Fruit fly (Drosophila melanogaster): ENCODE results near the gene PolD1.
A peak's percentile ranks its signal among the peaks of the same experiment; 100 is the strongest.

The PolD1 gene

DNA sequence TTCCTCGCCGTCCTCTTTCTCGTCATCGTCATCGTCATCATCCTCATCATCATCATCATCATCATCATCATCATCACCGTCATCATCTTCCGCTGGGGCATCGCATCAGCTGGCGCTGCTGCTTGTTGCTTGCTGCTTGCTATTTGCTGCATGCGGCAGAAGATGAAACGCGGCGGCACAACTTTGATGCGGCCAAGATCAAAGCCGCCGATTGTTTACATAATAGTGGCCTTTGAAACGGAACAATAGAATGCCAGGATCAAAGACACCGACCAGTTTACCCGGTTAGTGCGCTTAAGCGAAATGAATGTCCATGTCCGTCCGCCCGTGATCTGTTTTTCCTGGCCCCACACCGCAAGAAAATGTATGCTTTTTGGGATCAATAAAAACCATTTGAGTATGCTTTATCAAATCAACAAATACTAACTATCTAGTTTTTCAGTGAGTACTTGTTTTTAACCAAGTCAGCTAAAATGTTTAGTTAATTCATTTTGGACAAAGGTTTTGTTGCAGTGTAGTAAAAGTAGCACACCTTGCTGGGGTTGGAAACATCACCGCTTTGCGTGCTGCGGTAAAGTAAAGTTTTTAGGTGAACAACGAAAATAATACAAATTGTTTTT is 33.6 kb upstream of the PolD1 start (continued):
- TF ChIP-seq gt (GFP tag; IDR thresholded peaks at IDR 0.05) (no peak), CG10462 (GFP tag; optimal IDR thresholded peaks at IDR 0.05) (peak; percentile 47), CG14050 (GFP tag; IDR thresholded peaks at IDR 0.05) (no peak), Sox100B (GFP tag; optimal IDR thresholded peaks at IDR 0.05) (peak; percentile 29), sqz (GFP tag; optimal IDR thresholded peaks at IDR 0.05) (peak; percentile 2), GATAe (GFP tag; conservative IDR thresholded peaks at IDR 0.05) (no peak), lmd (GFP tag; IDR thresholded peaks at IDR 0.05) (no peak), Vsx1 (GFP tag; optimal IDR thresholded peaks at IDR 0.05) (no peak), slp2 (GFP tag; optimal IDR thresholded peaks at IDR 0.05) (peak; percentile 41), CG6689 (GFP tag; IDR thresholded peaks at IDR 0.05) (peak; percentile 53; the same call in 1 of the 2 replicates), CG6175 (GFP tag; IDR thresholded peaks at IDR 0.05) (no peak), CG11723 (GFP tag; optimal IDR thresholded peaks at IDR 0.05) (no peak), CG13894 (tag; optimal IDR thresholded peaks at IDR 0.05) (no peak), ken (GFP tag; IDR thresholded peaks at IDR 0.05) (peak; percentile 23; the same call in 1 of the 3 replicates), Hmr (GFP tag; optimal IDR thresholded peaks at IDR 0.05) (no peak), D (optimal IDR thresholded peaks at IDR 0.05) (peak; percentile 68), D (GFP tag; optimal IDR thresholded peaks at IDR 0.05) (peak; percentile 63), MBD-R2 (GFP tag; IDR thresholded peaks at IDR 0.05) (no peak), Sry-β (GFP tag; optimal IDR thresholded peaks at IDR 0.05) (no peak), CG8388 (GFP tag; optimal IDR thresholded peaks at IDR 0.05) (peak; percentile 62), CG7556 (GFP tag; optimal IDR thresholded peaks at IDR 0.05) (peak; percentile 28), CG10979 (tag; optimal IDR thresholded peaks at IDR 0.05) (peak; percentile 84), nom (GFP tag; optimal IDR thresholded peaks at IDR 0.05) (no peak), Awh (GFP tag; IDR thresholded peaks at IDR 0.05) (no peak), CG34224 (GFP tag; IDR thresholded peaks at IDR 0.05; ENCODE audit: partially characterized antibody) (no peak), E2f1 (GFP tag; IDR thresholded peaks at IDR 0.05) (peak; percentile 42; the same call in 1 of the 2 replicates), CG1647 (GFP tag; optimal IDR thresholded peaks at IDR 0.05) (no peak), Side (GFP tag; optimal IDR thresholded peaks at IDR 0.05) (peak; percentile 46), yki (optimal IDR thresholded peaks at IDR 0.05) (no peak), prd (optimal IDR thresholded peaks at IDR 0.05) (no peak), prd (GFP tag; IDR thresholded peaks at IDR 0.05) (peak; percentile 87), Dll (GFP tag; IDR thresholded peaks at IDR 0.05; ENCODE audit: partially characterized antibody) (no peak), sisA (GFP tag; IDR thresholded peaks at IDR 0.05) (peak; percentile 53; the same call in 1 of the 2 replicates), ttk (GFP tag; IDR thresholded peaks at IDR 0.05) (0 out of 2 replicates have a peak, but pooled peaks have one; percentile 16), CG6654 (GFP tag; optimal IDR thresholded peaks at IDR 0.05) (no peak), Oli (tag; optimal IDR thresholded peaks at IDR 0.05) (peak; percentile 45), Hmx (GFP tag; optimal IDR thresholded peaks at IDR 0.05) (no peak), al (GFP tag; IDR thresholded peaks at IDR 0.05) (no peak), CG6272 (GFP tag; IDR thresholded peaks at IDR 0.05) (no peak), CG10147 (GFP tag; optimal IDR thresholded peaks at IDR 0.05) (no peak), CG13424 (tag; optimal IDR thresholded peaks at IDR 0.05) (peak; percentile 46), CG17912 (GFP tag; optimal IDR thresholded peaks at IDR 0.05) (no peak), CG32772 (GFP tag; IDR thresholded peaks at IDR 0.05) (peak; percentile 22; the same call in 1 of the 2 replicates), NFAT (GFP tag; IDR thresholded peaks at IDR 0.05) (no peak), CG5245 (GFP tag; optimal IDR thresholded peaks at IDR 0.05) (peak; percentile 28), cwo (GFP tag; optimal IDR thresholded peaks at IDR 0.05) (no peak), Mrtf (GFP tag; IDR thresholded peaks at IDR 0.05) (no peak; the same call in 2 of the 3 replicates), CG4707 (GFP tag; optimal IDR thresholded peaks at IDR 0.05) (peak; percentile 30), trh (GFP tag; optimal IDR thresholded peaks at IDR 0.05) (no peak), so (GFP tag; IDR thresholded peaks at IDR 0.05) (no peak), rib (GFP tag; IDR thresholded peaks at IDR 0.05) (no peak)
